Worm (Caenorhabditis elegans): ENCODE results near the gene srbc-83.

ce11 chrV:16271121-16271520 is 26.0 kb upstream of the srbc-83 start, which contains the start of gene T13F3.6:
- TF ChIP-seq sdc-2 (tag; optimal IDR thresholded peaks at IDR 0.05) (no peak), ama-1 (optimal IDR thresholded peaks at IDR 0.05) (no peak), npax-4 (tag; optimal IDR thresholded peaks at IDR 0.05) (no peak), fax-1 (tag; optimal IDR thresholded peaks at IDR 0.05) (no peak), syd-9 (tag; optimal IDR thresholded peaks at IDR 0.05) (no peak), unc-86 (tag; optimal IDR thresholded peaks at IDR 0.05) (no peak), sox-2 (GFP tag; IDR thresholded peaks at IDR 0.05) (no peak), nhr-11 (tag; optimal IDR thresholded peaks at IDR 0.05) (no peak), rnt-1 (tag; optimal IDR thresholded peaks at IDR 0.05) (no peak), dmd-4 (tag; optimal IDR thresholded peaks at IDR 0.05; ENCODE audit: borderline replicate concordance) (no peak), unc-55 (GFP tag; optimal IDR thresholded peaks at IDR 0.05) (no peak), fkh-10 (GFP tag; optimal IDR thresholded peaks at IDR 0.05) (no peak), pag-3 (tag; optimal IDR thresholded peaks at IDR 0.05; ENCODE audit: borderline replicate concordance) (no peak), lim-6 (tag; optimal IDR thresholded peaks at IDR 0.05) (no peak)

Measured in whole organism, late embryonic.